Worm (Caenorhabditis elegans) whole organism, L1 larva: Measurements from ENCODE around the gene Y45F10D.7.

ENCODE experiments used
- C04F5.9 ChIP-seq: sonication (generic microtip); optimal IDR thresholded peaks from 2 replicates; lab custom pipeline; 2016; ENCODE audit warnings: missing genetic modification characterization, missing compliant biosample characterization
- Y116A8C.19 ChIP-seq: sonication (generic microtip); optimal IDR thresholded peaks from 2 replicates; lab custom pipeline; 2016; ENCODE audit warnings: missing compliant biosample characterization, missing genetic modification characterization, borderline replicate concordance
- aha-1 ChIP-seq: fragments of 150-350 bp; optimal IDR thresholded peaks from 2 replicates; lab custom pipeline; 2014; ENCODE audit warnings: missing biosample characterization, missing genetic modification characterization
- blmp-1 ChIP-seq: fragments of 150-350 bp; optimal IDR thresholded peaks from 2 replicates; lab custom pipeline; 2014; ENCODE audit warnings: missing biosample characterization, missing genetic modification characterization
- ceh-63 ChIP-seq: fragments of 200-800 bp; sonication (Bioruptor generic); optimal IDR thresholded peaks from 2 replicates; lab custom pipeline; 2018; ENCODE audit warnings: mild to moderate bottlenecking, missing genetic modification characterization, missing compliant biosample characterization
- ceh-88 ChIP-seq: fragments of 200-800 bp; sonication (Bioruptor generic); IDR thresholded peaks from 2 replicates; pipeline ENCODE4 v1.3.6; 2022; ENCODE audit warnings: missing genetic modification characterization, missing compliant biosample characterization
- ces-1 ChIP-seq: fragments of 150-350 bp; optimal IDR thresholded peaks from 2 replicates; lab custom pipeline; 2014; ENCODE audit warnings: missing biosample characterization, missing genetic modification reagents, missing genetic modification characterization
- dpl-1 ChIP-seq, 3 experiments: fragments of 150-350 bp in 2 of 3; sonication (generic microtip) in 1 of 3; optimal IDR thresholded peaks; 2 replicates each; lab custom pipeline; 2014 to 2017; ENCODE audit warnings: missing biosample characterization in 3 of 3, missing genetic modification characterization in 3 of 3, missing genetic modification reagents in 3 of 3
- dsc-1 ChIP-seq: sonication (generic microtip); optimal IDR thresholded peaks from 2 replicates; lab custom pipeline; 2016; ENCODE audit warnings: mild to moderate bottlenecking, missing genetic modification characterization, missing compliant biosample characterization
- efl-1 ChIP-seq, 4 experiments: fragments of 150-350 bp; optimal IDR thresholded peaks in 3 of 4; peaks in 1 of 4; 1 replicate in 1 of 4; 2 replicates in 3 of 4; lab custom pipeline; 2014; ENCODE audit warnings: missing biosample characterization in 2 of 4, missing genetic modification characterization in 2 of 4, missing genetic modification reagents in 2 of 4
- efl-3 ChIP-seq: fragments of 200-800 bp; sonication (Bioruptor generic); optimal IDR thresholded peaks from 2 replicates; lab custom pipeline; 2018; ENCODE audit warnings: mild to moderate bottlenecking, missing genetic modification characterization, missing compliant biosample characterization
- egl-27 ChIP-seq, 2 experiments: fragments of 150-350 bp in 1 of 2; sonication (generic microtip); optimal IDR thresholded peaks; 3 replicates each; lab custom pipeline; 2017 to 2018; ENCODE audit warnings: missing biosample characterization in 2 of 2, missing genetic modification characterization in 2 of 2, missing genetic modification reagents in 2 of 2
- elt-3 ChIP-seq, 6 experiments: fragments of 150-350 bp in 1 of 6; sonication (generic microtip); optimal IDR thresholded peaks; 2 replicates each; lab custom pipeline; 2017 to 2018; ENCODE audit warnings: missing biosample characterization in 6 of 6, missing genetic modification characterization in 6 of 6, inconsistent platforms in 1 of 6
- ets-5 ChIP-seq: fragments of 200-800 bp; sonication (Bioruptor generic); IDR thresholded peaks from 2 replicates; pipeline ENCODE4 v1.3.6; 2022; ENCODE audit warnings: missing genetic modification characterization, missing compliant biosample characterization
- fkh-4 ChIP-seq: sonication (generic microtip); optimal IDR thresholded peaks from 2 replicates; lab custom pipeline; 2016; ENCODE audit warnings: missing compliant biosample characterization, missing genetic modification characterization, borderline replicate concordance
- grh-1 ChIP-seq: fragments of 200-800 bp; sonication (Bioruptor generic); IDR thresholded peaks from 2 replicates; pipeline ENCODE4 v1.3.6; 2022; ENCODE audit warnings: missing genetic modification reagents, missing genetic modification characterization, missing compliant biosample characterization
- hlh-4 ChIP-seq: sonication (generic microtip); optimal IDR thresholded peaks from 2 replicates; lab custom pipeline; 2016; ENCODE audit warnings: mild to moderate bottlenecking, missing genetic modification characterization, missing compliant biosample characterization
- hpl-2 ChIP-seq: fragments of 150-350 bp; optimal IDR thresholded peaks from 2 replicates; lab custom pipeline; 2014; ENCODE audit warnings: missing biosample characterization, missing genetic modification reagents, missing genetic modification characterization
- isw-1 ChIP-seq: fragments of 200-800 bp; sonication (Bioruptor generic); IDR thresholded peaks from 2 replicates; pipeline ENCODE4 v1.3.6; 2022; ENCODE audit warnings: missing genetic modification characterization, missing compliant biosample characterization
- jun-1 ChIP-seq: fragments of 150-350 bp; optimal IDR thresholded peaks from 2 replicates; lab custom pipeline; 2014; ENCODE audit warnings: missing biosample characterization, missing genetic modification reagents, missing genetic modification characterization
- lin-14 ChIP-seq: fragments of 200-800 bp; sonication (Bioruptor generic); optimal IDR thresholded peaks from 2 replicates; lab custom pipeline; 2018; ENCODE audit warnings: mild to moderate bottlenecking, missing genetic modification characterization, moderate library complexity, missing compliant biosample characterization
- lin-35 ChIP-seq, 2 experiments: fragments of 150-350 bp; optimal IDR thresholded peaks; 2 replicates each; lab custom pipeline; 2014; ENCODE audit warnings: missing biosample characterization in 2 of 2, missing genetic modification characterization in 2 of 2, missing genetic modification reagents in 2 of 2
- lin-39 ChIP-seq: fragments of 150-350 bp; optimal IDR thresholded peaks from 2 replicates; lab custom pipeline; 2014; ENCODE audit warnings: missing biosample characterization, missing genetic modification reagents, missing genetic modification characterization
- mab-9 ChIP-seq: fragments of 200-800 bp; sonication (Bioruptor generic); IDR thresholded peaks from 2 replicates; pipeline ENCODE4 v1.3.6; 2022; ENCODE audit warnings: missing genetic modification reagents, missing genetic modification characterization, missing compliant biosample characterization
- mdl-1 ChIP-seq, 2 experiments: fragments of 150-350 bp; optimal IDR thresholded peaks; 2 replicates each; lab custom pipeline; 2014 to 2017; ENCODE audit warnings: missing biosample characterization in 2 of 2, missing genetic modification characterization in 2 of 2, inconsistent platforms in 1 of 2
- nhr-11 ChIP-seq: fragments of 150-350 bp; optimal IDR thresholded peaks from 2 replicates; lab custom pipeline; 2014; ENCODE audit warnings: missing biosample characterization, missing genetic modification characterization
- nhr-12 ChIP-seq: sonication (generic microtip); optimal IDR thresholded peaks from 2 replicates; lab custom pipeline; 2017; ENCODE audit warnings: missing biosample characterization, missing genetic modification characterization
- nhr-19 ChIP-seq: fragments of 200-800 bp; sonication (Bioruptor generic); conservative IDR thresholded peaks from 2 replicates; pipeline ENCODE4 v1.3.6; 2022; ENCODE audit warnings: missing genetic modification characterization, missing compliant biosample characterization
- nhr-20 ChIP-seq: sonication (generic microtip); optimal IDR thresholded peaks from 2 replicates; lab custom pipeline; 2016; ENCODE audit warnings: mild to moderate bottlenecking, missing genetic modification characterization, missing compliant biosample characterization
- nhr-85 ChIP-seq: sonication (generic microtip); peaks from one replicate; lab custom pipeline; 2016; ENCODE audit warnings: missing genetic modification characterization, inconsistent platforms, missing compliant biosample characterization
- nhr-90 ChIP-seq: sonication (generic microtip); optimal IDR thresholded peaks from 2 replicates; lab custom pipeline; 2016; ENCODE audit warnings: mild to moderate bottlenecking, missing genetic modification characterization, missing compliant biosample characterization; ENCODE audit not compliant: poor library complexity
- pax-3 ChIP-seq: fragments of 200-800 bp; sonication (Bioruptor generic); optimal IDR thresholded peaks from 2 replicates; lab custom pipeline; 2018; ENCODE audit warnings: mild to moderate bottlenecking, missing genetic modification characterization, moderate library complexity, missing compliant biosample characterization
- rnt-1 ChIP-seq: sonication (generic microtip); optimal IDR thresholded peaks from 2 replicates; lab custom pipeline; 2016; ENCODE audit warnings: mild to moderate bottlenecking, missing genetic modification characterization, moderate library complexity, missing compliant biosample characterization
- snu-23 ChIP-seq: sonication (generic microtip); optimal IDR thresholded peaks from 2 replicates; lab custom pipeline; 2016; ENCODE audit warnings: missing genetic modification characterization, missing compliant biosample characterization
- sup-37 ChIP-seq: fragments of 200-800 bp; sonication (Bioruptor generic); optimal IDR thresholded peaks from 2 replicates; lab custom pipeline; 2018; ENCODE audit warnings: mild to moderate bottlenecking, missing genetic modification characterization, missing compliant biosample characterization
- swsn-7 ChIP-seq: sonication (generic microtip); optimal IDR thresholded peaks from 2 replicates; lab custom pipeline; 2016; ENCODE audit warnings: missing genetic modification characterization, missing compliant biosample characterization
- tbx-2 ChIP-seq: sonication (generic microtip); optimal IDR thresholded peaks from 2 replicates; lab custom pipeline; 2016; ENCODE audit warnings: missing genetic modification characterization, missing compliant biosample characterization
- unc-130 ChIP-seq: fragments of 150-350 bp; optimal IDR thresholded peaks from 2 replicates; lab custom pipeline; 2017; ENCODE audit warnings: missing biosample characterization, missing genetic modification characterization, inconsistent platforms
- unc-62 ChIP-seq: fragments of 150-350 bp; optimal IDR thresholded peaks from 2 replicates; lab custom pipeline; 2014; ENCODE audit warnings: missing biosample characterization, missing genetic modification reagents, missing genetic modification characterization
- unc-86 ChIP-seq: sonication (generic microtip); optimal IDR thresholded peaks from 2 replicates; lab custom pipeline; 2016; ENCODE audit warnings: missing genetic modification characterization, missing compliant biosample characterization
- zip-4 ChIP-seq: fragments of 200-800 bp; sonication (Bioruptor generic); optimal IDR thresholded peaks from 2 replicates; lab custom pipeline; 2018; ENCODE audit warnings: mild to moderate bottlenecking, missing genetic modification characterization, moderate library complexity, missing compliant biosample characterization
- ztf-11 ChIP-seq, 2 experiments: sonication (generic microtip); optimal IDR thresholded peaks; 2 replicates each; lab custom pipeline; 2016 to 2017; ENCODE audit warnings: missing genetic modification characterization in 2 of 2, missing biosample characterization in 1 of 2, missing compliant biosample characterization in 1 of 2

Y45F10D.7 gene

DNA sequence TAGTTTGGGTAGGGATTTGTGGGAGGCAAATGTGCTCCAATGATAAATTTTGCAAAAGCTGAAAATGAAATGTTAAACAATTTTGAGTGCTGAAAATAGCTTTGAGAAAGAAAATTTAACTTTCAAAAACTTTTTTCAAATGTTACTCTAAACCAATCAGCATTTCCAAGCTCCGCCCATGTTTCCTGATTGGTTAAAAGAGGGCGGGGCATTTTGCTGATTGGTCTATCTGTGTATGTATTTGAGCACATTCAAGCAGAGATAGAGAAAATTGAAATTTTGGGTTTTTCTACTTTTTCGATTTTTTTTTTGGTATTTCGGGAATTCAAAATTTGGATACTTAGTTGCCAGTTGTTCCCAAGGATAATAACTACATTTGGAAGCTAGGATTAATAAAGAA, 24.0 kb upstream of the Y45F10D.7 start:
- TF ChIP-seq elt-3 (tag; optimal IDR thresholded peaks at IDR 0.05; lab: Kevin White, UChicago) (no peak), efl-3 (GFP tag; lab: Kevin White, UChicago) (no peak), snu-23 (GFP tag; lab: Kevin White, UChicago) (no peak), isw-1 (GFP tag; lab: Robert Waterston, UW) (no peak), dsc-1 (no peak), hlh-4 (no peak), dpl-1 (GFP tag; optimal IDR thresholded peaks at IDR 0.05; lab: Kevin White, UChicago) (no peak), pax-3 (no peak)

ce11 chrIV:13774578-13774977, 14.1 kb upstream of the Y45F10D.7 start, which contains the start of gene Y45F10D.2:
TSS of gene Y45F10D.2 (minus strand) at chrIV:13774678.
- TF ChIP-seq efl-1 (optimal IDR thresholded peaks at IDR 0.05; lab: Kevin White, UChicago) (no peak), efl-1 (GFP tag; optimal IDR thresholded peaks at IDR 0.05 in 1 of 2; lab: Kevin White, UChicago) (peak in 1 of 2 experiments; percentile 57), nhr-12 (no peak)

DNA sequence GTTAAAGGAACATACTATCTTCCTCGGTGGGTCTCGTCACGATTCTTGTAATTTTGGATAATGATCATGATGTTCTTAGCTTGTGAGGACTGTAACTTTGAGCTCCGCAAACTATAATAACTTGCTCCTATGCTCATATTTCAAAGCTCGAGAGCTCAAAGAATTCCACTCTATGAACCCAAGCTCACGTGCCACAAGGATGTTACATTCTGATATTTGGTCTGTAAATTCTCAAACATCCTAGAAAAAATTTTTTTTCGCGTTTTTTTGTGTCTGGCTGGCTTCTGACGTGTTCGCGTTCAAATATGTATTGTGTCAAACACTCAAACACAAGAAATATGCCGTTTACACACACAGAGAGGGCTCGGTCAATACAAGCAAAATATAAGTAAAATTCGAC, 12.6 kb upstream of the Y45F10D.7 start, which contains the start of gene Y45F10D.16:
TSS of gene Y45F10D.16 (plus strand) at position 301 of the 400 bp plus-strand sequence.
- TF ChIP-seq blmp-1 (tag; lab: Kevin White, UChicago): no peak

DNA sequence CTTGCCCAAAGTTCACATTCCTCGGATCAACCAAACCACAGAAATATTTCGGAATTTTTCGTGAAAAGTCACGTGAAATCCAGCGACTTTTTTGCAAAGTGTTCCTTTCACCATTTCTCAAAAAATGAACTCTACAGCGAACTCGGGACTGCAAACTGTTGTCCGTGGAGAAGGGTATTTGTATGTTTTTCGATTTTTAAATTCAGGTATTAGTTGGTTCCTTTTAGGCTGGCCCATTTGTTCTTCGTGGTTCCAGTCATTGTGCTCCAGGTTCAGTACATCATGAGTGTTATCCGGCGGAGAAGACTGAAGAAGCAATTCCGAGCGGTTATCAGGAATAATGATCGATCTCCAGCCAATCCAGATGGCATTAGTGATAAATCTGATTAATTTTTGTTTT, 12.0 kb upstream of the Y45F10D.7 start:
- TF ChIP-seq efl-1 (optimal IDR thresholded peaks at IDR 0.05; lab: Kevin White, UChicago) (no peak), efl-1 (GFP tag; optimal IDR thresholded peaks at IDR 0.05 in 1 of 2; lab: Kevin White, UChicago) (peak in 1 of 2 experiments; percentile 68), snu-23 (GFP tag; lab: Kevin White, UChicago) (no peak)

ce11 chrIV:13777480-13777879, 11.2 kb upstream of the Y45F10D.7 start, which contains the start of gene rpl-18:
TSS of gene rpl-18 (plus strand) at chrIV:13777865.
- TF ChIP-seq mdl-1 (tag; optimal IDR thresholded peaks at IDR 0.05; lab: Kevin White, UChicago): peak in 1 of 2 experiments; percentile 69
- peak; percentile 67 for TF ChIP-seq nhr-90 (tag; lab: Kevin White, UChicago)
- TF ChIP-seq nhr-85 (tag; lab: Kevin White, UChicago): peak; percentile 72
- no peak for TF ChIP-seq zip-4
- TF ChIP-seq lin-39 (tag; lab: Kevin White, UChicago): peak; percentile 29
- no peak for TF ChIP-seq grh-1 (GFP tag; lab: Robert Waterston, UW)
- TF ChIP-seq ets-5 (GFP tag; lab: Robert Waterston, UW): no peak
- no peak for TF ChIP-seq egl-27 (tag; optimal IDR thresholded peaks at IDR 0.05; lab: Kevin White, UChicago)
- no peak for TF ChIP-seq hpl-2 (GFP tag; lab: Kevin White, UChicago)
- no peak for TF ChIP-seq ceh-88 (GFP tag; lab: Robert Waterston, UW)
- TF ChIP-seq aha-1 (tag; lab: Kevin White, UChicago): no peak
- TF ChIP-seq blmp-1 (tag; lab: Kevin White, UChicago): peak; percentile 57
- TF ChIP-seq ces-1 (GFP tag; lab: Kevin White, UChicago): no peak
- TF ChIP-seq jun-1 (tag; lab: Kevin White, UChicago): peak; percentile 50
- no peak for TF ChIP-seq ceh-63 (GFP tag; lab: Kevin White, UChicago)
- TF ChIP-seq nhr-19 (GFP tag; lab: Robert Waterston, UW): peak; percentile 62
- TF ChIP-seq Y116A8C.19: no peak
- TF ChIP-seq unc-130: peak; percentile 91
- TF ChIP-seq pax-3: peak; percentile 25
- no peak for TF ChIP-seq efl-3 (GFP tag; lab: Kevin White, UChicago)
- no peak for TF ChIP-seq lin-14
- peak; percentile 54 for TF ChIP-seq unc-86 (tag; lab: Kevin White, UChicago)
- TF ChIP-seq swsn-7 (tag; lab: Kevin White, UChicago): peak; percentile 71
- peak; percentile 72 for TF ChIP-seq tbx-2 (tag; lab: Kevin White, UChicago)
- TF ChIP-seq isw-1 (GFP tag; lab: Robert Waterston, UW): peak; percentile 65
- no peak for TF ChIP-seq sup-37 (GFP tag; lab: Kevin White, UChicago)
- TF ChIP-seq nhr-12: no peak
- TF ChIP-seq mab-9 (GFP tag; lab: Robert Waterston, UW): no peak
- TF ChIP-seq C04F5.9 (tag; lab: Kevin White, UChicago): no peak
- no peak for TF ChIP-seq ztf-11 (tag; optimal IDR thresholded peaks at IDR 0.05; lab: Kevin White, UChicago)
- TF ChIP-seq lin-35 (GFP tag; optimal IDR thresholded peaks at IDR 0.05; lab: Kevin White, UChicago): peak; percentile 80 to 90
- TF ChIP-seq rnt-1 (tag; lab: Kevin White, UChicago): peak; percentile 80
- no peak for TF ChIP-seq unc-62
- no peak for TF ChIP-seq nhr-11 (tag; lab: Kevin White, UChicago)
- peak; percentile 73 for TF ChIP-seq nhr-20
- no peak for TF ChIP-seq fkh-4 (tag; lab: Kevin White, UChicago)
